Fruit fly (Drosophila melanogaster) Kc167 (cell line): Measurements from ENCODE around the gene GlcAT-I.

Experiments
- h ChIP-seq: fragments of >200 bp; optimal IDR thresholded peaks from 3 replicates; lab custom pipeline; 2018; ENCODE audit warnings: missing external identifiers
- psq ChIP-seq: fragments of >200 bp; optimal IDR thresholded peaks from 2 replicates; lab custom pipeline; 2017; ENCODE audit warnings: missing external identifiers

- TF ChIP-seq psq (lab: Kevin White, UChicago) (no peak), h (lab: Kevin White, UChicago) (no peak)
These were observed 41.9 kb upstream of the GlcAT-I start for dm6 chrX:4089012-4089649.
